Worm (Caenorhabditis elegans): ENCODE results near the gene algn-11.

Gene algn-11

ce11 chrIII:7278491-7278890 is 11.9 kb downstream of the algn-11 start:
- TF ChIP-seq dve-1 (tag; optimal IDR thresholded peaks at IDR 0.05) (no peak), ets-4 (tag; optimal IDR thresholded peaks at IDR 0.05) (no peak), tbx-2 (tag; optimal IDR thresholded peaks at IDR 0.05) (no peak), hlh-15 (tag; optimal IDR thresholded peaks at IDR 0.05) (no peak), hlh-6 (tag; optimal IDR thresholded peaks at IDR 0.05) (no peak), sox-2 (GFP tag; IDR thresholded peaks at IDR 0.05) (no peak), ceh-19 (GFP tag; optimal IDR thresholded peaks at IDR 0.05) (no peak), pros-1 (tag; optimal IDR thresholded peaks at IDR 0.05) (no peak), pag-3 (tag; optimal IDR thresholded peaks at IDR 0.05; ENCODE audit: borderline replicate concordance) (no peak), Y22D7AL.16 (tag; optimal IDR thresholded peaks at IDR 0.05) (no peak), ceh-2 (tag; optimal IDR thresholded peaks at IDR 0.05) (no peak), dmd-4 (tag; optimal IDR thresholded peaks at IDR 0.05; ENCODE audit: borderline replicate concordance) (no peak), che-1 (tag; optimal IDR thresholded peaks at IDR 0.05) (no peak), fkh-10 (GFP tag; optimal IDR thresholded peaks at IDR 0.05) (no peak), odd-2 (tag; optimal IDR thresholded peaks at IDR 0.05) (no peak)

ce11 chrIII:7277228-7277627 is 13.1 kb downstream of the algn-11 start, which contains the start of the genes spot-1 and B0361.11:
TSS of gene spot-1 (minus strand) at chrIII:7277274.
TSS of gene B0361.11 (plus strand) at chrIII:7277599.
- no peak for TF ChIP-seq ceh-45 (GFP tag; IDR thresholded peaks at IDR 0.05)
- peak; percentile 19 for TF ChIP-seq ceh-48 (tag; optimal IDR thresholded peaks at IDR 0.05)
- no peak for TF ChIP-seq ets-4 (tag; optimal IDR thresholded peaks at IDR 0.05)
- TF ChIP-seq hlh-30 (tag; optimal IDR thresholded peaks at IDR 0.05; ENCODE audit: insufficient read depth), result peak; percentile 31
- TF ChIP-seq pat-9 (tag; optimal IDR thresholded peaks at IDR 0.05), result no peak
- TF ChIP-seq pag-3 (tag; optimal IDR thresholded peaks at IDR 0.05; ENCODE audit: borderline replicate concordance), result no peak
- TF ChIP-seq elt-4 (tag; optimal IDR thresholded peaks at IDR 0.05), result no peak
- TF ChIP-seq gmeb-2 (tag; optimal IDR thresholded peaks at IDR 0.05), result no peak
- no peak for TF ChIP-seq pha-2 (tag; optimal IDR thresholded peaks at IDR 0.05)
- no peak for TF ChIP-seq K02D7.2 (tag; optimal IDR thresholded peaks at IDR 0.05)
- no peak for TF ChIP-seq ztf-16 (tag; optimal IDR thresholded peaks at IDR 0.05)
- no peak for TF ChIP-seq hlh-6 (tag; optimal IDR thresholded peaks at IDR 0.05)
- TF ChIP-seq C38D4.7 (GFP tag; optimal IDR thresholded peaks at IDR 0.05), result no peak
- peak; percentile 18 for TF ChIP-seq elt-2 (tag; optimal IDR thresholded peaks at IDR 0.05)
- no peak for TF ChIP-seq pax-1 (tag; optimal IDR thresholded peaks at IDR 0.05)
- peak; percentile 23 for TF ChIP-seq nfya-1 (tag; optimal IDR thresholded peaks at IDR 0.05)
- TF ChIP-seq unc-42 (tag; optimal IDR thresholded peaks at IDR 0.05), result peak; percentile 2
- no peak for TF ChIP-seq K09A11.1 (tag; optimal IDR thresholded peaks at IDR 0.05; ENCODE audit: insufficient read depth)
- no peak for TF ChIP-seq tbx-7 (tag; optimal IDR thresholded peaks at IDR 0.05)
- no peak for TF ChIP-seq ceh-34 (tag; optimal IDR thresholded peaks at IDR 0.05)
- TF ChIP-seq lim-6 (tag; optimal IDR thresholded peaks at IDR 0.05), result no peak

- TF ChIP-seq unc-42 (tag; optimal IDR thresholded peaks at IDR 0.05) (no peak), pha-4 (tag; optimal IDR thresholded peaks at IDR 0.05) (no peak), Y22D7AL.16 (tag; optimal IDR thresholded peaks at IDR 0.05) (no peak), nfya-1 (tag; optimal IDR thresholded peaks at IDR 0.05) (no peak), eyg-1 (tag; optimal IDR thresholded peaks at IDR 0.05) (no peak), madf-2 (tag; optimal IDR thresholded peaks at IDR 0.05) (no peak), ttx-3 (tag; optimal IDR thresholded peaks at IDR 0.05) (no peak), ama-1 (optimal IDR thresholded peaks at IDR 0.05) (no peak), ceh-30 (tag; optimal IDR thresholded peaks at IDR 0.05) (no peak), ceh-22 (tag; optimal IDR thresholded peaks at IDR 0.05) (no peak), elt-4 (tag; optimal IDR thresholded peaks at IDR 0.05) (no peak), che-1 (tag; optimal IDR thresholded peaks at IDR 0.05) (no peak), sox-2 (GFP tag; IDR thresholded peaks at IDR 0.05) (no peak), unc-55 (GFP tag; optimal IDR thresholded peaks at IDR 0.05) (no peak), dve-1 (tag; optimal IDR thresholded peaks at IDR 0.05) (no peak), C38D4.7 (GFP tag; optimal IDR thresholded peaks at IDR 0.05) (no peak)
These were observed 15.1 kb downstream of the algn-11 start, which contains the start of gene psd-1 for ce11 chrIII:7275296-7275695. TSS of gene psd-1 (minus strand) at chrIII:7275396.
